Worm (Caenorhabditis elegans) whole organism, L3 larva: ENCODE results near the gene C28H8.5.

Source experiments
- R02D3.7 ChIP-seq: fragments of 150-350 bp; optimal IDR thresholded peaks from 2 replicates; lab custom pipeline; 2014; ENCODE audit warnings: missing biosample characterization, missing genetic modification characterization
- ama-1 ChIP-seq: fragments of 150-350 bp; optimal IDR thresholded peaks from 2 replicates; lab custom pipeline; 2018
- elt-2 ChIP-seq: sonication (generic microtip); optimal IDR thresholded peaks from 2 replicates; lab custom pipeline; 2016; ENCODE audit warnings: missing genetic modification reagents, mild to moderate bottlenecking, missing genetic modification characterization, missing compliant biosample characterization
- fkh-2 ChIP-seq: fragments of 150-350 bp; optimal IDR thresholded peaks from 2 replicates; lab custom pipeline; 2014; ENCODE audit warnings: missing biosample characterization, missing genetic modification reagents, missing genetic modification characterization
- nhr-11 ChIP-seq: fragments of 150-350 bp; optimal IDR thresholded peaks from 2 replicates; lab custom pipeline; 2014; ENCODE audit warnings: missing biosample characterization, missing genetic modification characterization
- nhr-77 ChIP-seq: fragments of 150-350 bp; optimal IDR thresholded peaks from 2 replicates; lab custom pipeline; 2014; ENCODE audit warnings: missing biosample characterization, missing genetic modification characterization
- ztf-11 ChIP-seq: fragments of 150-350 bp; optimal IDR thresholded peaks from 2 replicates; lab custom pipeline; 2014; ENCODE audit warnings: missing biosample characterization, missing genetic modification characterization

DNA sequence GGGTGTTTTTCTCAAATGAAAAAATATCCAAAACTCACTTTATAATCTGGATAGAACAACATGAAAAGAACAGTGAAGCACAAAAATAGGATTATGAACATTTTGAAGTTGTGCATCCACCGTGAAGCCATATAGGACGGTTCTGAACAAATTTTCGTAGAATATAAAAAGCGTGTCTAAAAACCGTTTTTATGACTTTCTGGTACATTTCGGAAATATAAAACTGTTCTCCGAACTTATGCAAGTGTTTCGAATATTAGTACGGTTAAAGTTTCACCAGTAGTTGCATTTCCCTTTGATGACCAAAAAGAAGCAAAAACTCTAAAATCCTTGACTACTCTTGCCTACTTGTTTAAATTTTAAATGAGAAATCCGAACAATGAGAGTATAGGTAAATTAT, 4.6 kb downstream of the C28H8.5 start, which contains the start of gene C28H8.8:
- TF ChIP-seq nhr-11 (tag; lab: Kevin White, UChicago) = no peak
- no peak for TF ChIP-seq elt-2 (tag; lab: Kevin White, UChicago)
- TF ChIP-seq ama-1 = no peak
- TF ChIP-seq R02D3.7 (tag; lab: Kevin White, UChicago) = no peak
- no peak for TF ChIP-seq ztf-11 (tag; lab: Kevin White, UChicago)
- no peak for TF ChIP-seq fkh-2
- TF ChIP-seq nhr-77 (tag; lab: Kevin White, UChicago) = no peak
